Worm (Caenorhabditis elegans) whole organism, L1 larva: Measurements from ENCODE around the gene set-14.

Experiments
- C04F5.9 ChIP-seq: sonication (generic microtip); optimal IDR thresholded peaks from 2 replicates; lab custom pipeline; 2016; ENCODE audit warnings: missing genetic modification characterization, missing compliant biosample characterization
- C16A3.4 ChIP-seq: fragments of 150-350 bp; optimal IDR thresholded peaks from 2 replicates; lab custom pipeline; 2014; ENCODE audit warnings: missing biosample characterization, missing genetic modification characterization
- C34B4.2 ChIP-seq: sonication (generic microtip); optimal IDR thresholded peaks from 2 replicates; lab custom pipeline; 2017; ENCODE audit warnings: mild to moderate bottlenecking, missing genetic modification characterization, missing compliant biosample characterization
- blmp-1 ChIP-seq: fragments of 150-350 bp; optimal IDR thresholded peaks from 2 replicates; lab custom pipeline; 2014; ENCODE audit warnings: missing biosample characterization, missing genetic modification characterization
- ceh-82 ChIP-seq, 3 experiments: fragments of 150-350 bp in 1 of 3; sonication (generic microtip) in 2 of 3; optimal IDR thresholded peaks; 2 replicates each; lab custom pipeline; 2014 to 2017; ENCODE audit warnings: missing biosample characterization in 3 of 3, missing genetic modification characterization in 3 of 3
- ces-1 ChIP-seq: fragments of 150-350 bp; optimal IDR thresholded peaks from 2 replicates; lab custom pipeline; 2014; ENCODE audit warnings: missing biosample characterization, missing genetic modification reagents, missing genetic modification characterization
- dsc-1 ChIP-seq: sonication (generic microtip); optimal IDR thresholded peaks from 2 replicates; lab custom pipeline; 2016; ENCODE audit warnings: mild to moderate bottlenecking, missing genetic modification characterization, missing compliant biosample characterization
- efl-1 ChIP-seq, 4 experiments: fragments of 150-350 bp; optimal IDR thresholded peaks in 3 of 4; peaks in 1 of 4; 1 replicate in 1 of 4; 2 replicates in 3 of 4; lab custom pipeline; 2014; ENCODE audit warnings: missing biosample characterization in 2 of 4, missing genetic modification characterization in 2 of 4, missing genetic modification reagents in 2 of 4
- efl-3 ChIP-seq: fragments of 200-800 bp; sonication (Bioruptor generic); optimal IDR thresholded peaks from 2 replicates; lab custom pipeline; 2018; ENCODE audit warnings: mild to moderate bottlenecking, missing genetic modification characterization, missing compliant biosample characterization
- egl-13 ChIP-seq: sonication (generic microtip); optimal IDR thresholded peaks from 2 replicates; lab custom pipeline; 2016; ENCODE audit warnings: missing genotype, missing genetic modification reagents, missing genetic modification characterization, missing compliant biosample characterization
- egl-27 ChIP-seq, 2 experiments: fragments of 150-350 bp in 1 of 2; sonication (generic microtip); optimal IDR thresholded peaks; 3 replicates each; lab custom pipeline; 2017 to 2018; ENCODE audit warnings: missing biosample characterization in 2 of 2, missing genetic modification characterization in 2 of 2, missing genetic modification reagents in 2 of 2
- fkh-10 ChIP-seq: sonication (generic microtip); optimal IDR thresholded peaks from 2 replicates; lab custom pipeline; 2017; ENCODE audit warnings: missing biosample characterization, missing genetic modification reagents, missing genetic modification characterization
- fkh-8 ChIP-seq: sonication (generic microtip); optimal IDR thresholded peaks from 2 replicates; lab custom pipeline; 2016; ENCODE audit warnings: mild to moderate bottlenecking, missing genetic modification characterization, missing compliant biosample characterization
- hpl-2 ChIP-seq: fragments of 150-350 bp; optimal IDR thresholded peaks from 2 replicates; lab custom pipeline; 2014; ENCODE audit warnings: missing biosample characterization, missing genetic modification reagents, missing genetic modification characterization
- irx-1 ChIP-seq: sonication (generic microtip); optimal IDR thresholded peaks from 2 replicates; lab custom pipeline; 2016; ENCODE audit warnings: missing genetic modification characterization, missing compliant biosample characterization
- lin-14 ChIP-seq: fragments of 200-800 bp; sonication (Bioruptor generic); optimal IDR thresholded peaks from 2 replicates; lab custom pipeline; 2018; ENCODE audit warnings: mild to moderate bottlenecking, missing genetic modification characterization, moderate library complexity, missing compliant biosample characterization
- lin-35 ChIP-seq, 2 experiments: fragments of 150-350 bp; optimal IDR thresholded peaks; 2 replicates each; lab custom pipeline; 2014; ENCODE audit warnings: missing biosample characterization in 2 of 2, missing genetic modification characterization in 2 of 2, missing genetic modification reagents in 2 of 2
- lsy-2 ChIP-seq, 2 experiments: fragments of 150-350 bp; optimal IDR thresholded peaks; 2 replicates each; lab custom pipeline; 2014; ENCODE audit warnings: missing biosample characterization in 2 of 2, missing genetic modification characterization in 2 of 2
- mdl-1 ChIP-seq, 2 experiments: fragments of 150-350 bp; optimal IDR thresholded peaks; 2 replicates each; lab custom pipeline; 2014 to 2017; ENCODE audit warnings: missing biosample characterization in 2 of 2, missing genetic modification characterization in 2 of 2, inconsistent platforms in 1 of 2
- nhr-12 ChIP-seq: sonication (generic microtip); optimal IDR thresholded peaks from 2 replicates; lab custom pipeline; 2017; ENCODE audit warnings: missing biosample characterization, missing genetic modification characterization
- nhr-28 ChIP-seq: fragments of 150-350 bp; optimal IDR thresholded peaks from 2 replicates; lab custom pipeline; 2014; ENCODE audit warnings: missing biosample characterization, missing genetic modification characterization
- nhr-47 ChIP-seq: sonication (generic microtip); optimal IDR thresholded peaks from 2 replicates; lab custom pipeline; 2016; ENCODE audit warnings: mild to moderate bottlenecking, missing genetic modification characterization, moderate library complexity, missing compliant biosample characterization
- nhr-71 ChIP-seq: sonication (generic microtip); optimal IDR thresholded peaks from 2 replicates; lab custom pipeline; 2016; ENCODE audit warnings: mild to moderate bottlenecking, missing genetic modification characterization, moderate library complexity, missing compliant biosample characterization
- nhr-77 ChIP-seq: fragments of 150-350 bp; optimal IDR thresholded peaks from 2 replicates; lab custom pipeline; 2014; ENCODE audit warnings: missing biosample characterization, missing genetic modification characterization
- pag-3 ChIP-seq: sonication (generic microtip); optimal IDR thresholded peaks from 2 replicates; lab custom pipeline; 2017; ENCODE audit warnings: missing genetic modification characterization, mild to moderate bottlenecking, missing compliant biosample characterization, antibody characterized with exemption, borderline replicate concordance; ENCODE audit not compliant: insufficient read depth
- pqm-1 ChIP-seq: sonication (generic microtip); optimal IDR thresholded peaks from 3 replicates; lab custom pipeline; 2017; ENCODE audit warnings: missing biosample characterization, missing genetic modification characterization
- skn-1 ChIP-seq: fragments of 150-350 bp; optimal IDR thresholded peaks from 2 replicates; lab custom pipeline; 2014; ENCODE audit warnings: missing biosample characterization, missing genetic modification characterization
- snu-23 ChIP-seq: sonication (generic microtip); optimal IDR thresholded peaks from 2 replicates; lab custom pipeline; 2016; ENCODE audit warnings: missing genetic modification characterization, missing compliant biosample characterization
- sox-4 ChIP-seq: sonication (generic microtip); optimal IDR thresholded peaks from 2 replicates; lab custom pipeline; 2016; ENCODE audit warnings: missing genetic modification characterization, missing compliant biosample characterization
- sup-37 ChIP-seq: fragments of 200-800 bp; sonication (Bioruptor generic); optimal IDR thresholded peaks from 2 replicates; lab custom pipeline; 2018; ENCODE audit warnings: mild to moderate bottlenecking, missing genetic modification characterization, missing compliant biosample characterization
- swsn-7 ChIP-seq: sonication (generic microtip); optimal IDR thresholded peaks from 2 replicates; lab custom pipeline; 2016; ENCODE audit warnings: missing genetic modification characterization, missing compliant biosample characterization
- tbx-2 ChIP-seq: sonication (generic microtip); optimal IDR thresholded peaks from 2 replicates; lab custom pipeline; 2016; ENCODE audit warnings: missing genetic modification characterization, missing compliant biosample characterization
- unc-130 ChIP-seq: fragments of 150-350 bp; optimal IDR thresholded peaks from 2 replicates; lab custom pipeline; 2017; ENCODE audit warnings: missing biosample characterization, missing genetic modification characterization, inconsistent platforms
- unc-62 ChIP-seq: fragments of 150-350 bp; optimal IDR thresholded peaks from 2 replicates; lab custom pipeline; 2014; ENCODE audit warnings: missing biosample characterization, missing genetic modification reagents, missing genetic modification characterization
- unc-86 ChIP-seq: sonication (generic microtip); optimal IDR thresholded peaks from 2 replicates; lab custom pipeline; 2016; ENCODE audit warnings: missing genetic modification characterization, missing compliant biosample characterization
- vab-15 ChIP-seq: sonication (generic microtip); optimal IDR thresholded peaks from 2 replicates; lab custom pipeline; 2017; ENCODE audit warnings: missing genotype, mild to moderate bottlenecking, missing genetic modification characterization, missing compliant biosample characterization

Gene set-14

ce11 chrII:10753694-10754093 lies 42.4 kb downstream of the set-14 start:
- peak; percentile 94 for TF ChIP-seq fkh-10 (GFP tag; lab: Kevin White, UChicago)
- TF ChIP-seq C04F5.9 (tag; lab: Kevin White, UChicago) = no peak
- peak; percentile 40 for TF ChIP-seq lin-14 (GFP tag; lab: Kevin White, UChicago)
- TF ChIP-seq, all 84 proteins: peak for 2

ce11 chrII:10744801-10745200 lies 51.3 kb downstream of the set-14 start:
- peak in 1 of 2 experiments; percentile 41 for TF ChIP-seq lsy-2 (tag; optimal IDR thresholded peaks at IDR 0.05; lab: Kevin White, UChicago)
- peak; percentile 24 for TF ChIP-seq tbx-2 (tag; lab: Kevin White, UChicago)
- peak; percentile 34 for TF ChIP-seq dsc-1 (tag; lab: Kevin White, UChicago)
- TF ChIP-seq ceh-82 (tag; optimal IDR thresholded peaks at IDR 0.05; lab: Kevin White, UChicago) = peak; percentile 4 to 49 (median 8)
- no peak for TF ChIP-seq unc-62
- TF ChIP-seq unc-86 = peak; percentile 56
- no peak for TF ChIP-seq pqm-1 (tag; lab: Kevin White, UChicago)
- TF ChIP-seq lin-14 (GFP tag; lab: Kevin White, UChicago) = peak; percentile 79
- no peak for TF ChIP-seq efl-3 (GFP tag; lab: Kevin White, UChicago)
- no peak for TF ChIP-seq skn-1
- TF ChIP-seq pag-3 (tag; lab: Kevin White, UChicago) = no peak
- no peak for TF ChIP-seq blmp-1 (tag; lab: Kevin White, UChicago)
- peak; percentile 20 for TF ChIP-seq fkh-10 (GFP tag; lab: Kevin White, UChicago)
- peak; percentile 31 for TF ChIP-seq nhr-47 (tag; lab: Kevin White, UChicago)
- TF ChIP-seq sox-4 (tag; lab: Kevin White, UChicago) = no peak
- no peak for TF ChIP-seq sup-37 (GFP tag; lab: Kevin White, UChicago)
- peak in 1 of 2 experiments; percentile 34 for TF ChIP-seq lin-35 (GFP tag; optimal IDR thresholded peaks at IDR 0.05; lab: Kevin White, UChicago)
- TF ChIP-seq mdl-1 (tag; optimal IDR thresholded peaks at IDR 0.05; lab: Kevin White, UChicago) = no peak
- TF ChIP-seq ces-1 = no peak
- TF ChIP-seq egl-27 (tag; optimal IDR thresholded peaks at IDR 0.05; lab: Kevin White, UChicago) = no peak
- TF ChIP-seq C16A3.4 (tag; lab: Kevin White, UChicago) = no peak
- TF ChIP-seq egl-13 = peak; percentile 53
- no peak for TF ChIP-seq unc-130
- TF ChIP-seq hpl-2 (GFP tag; lab: Kevin White, UChicago) = no peak
- TF ChIP-seq snu-23 (GFP tag; lab: Kevin White, UChicago) = peak; percentile 15
- TF ChIP-seq nhr-28 (tag; lab: Kevin White, UChicago) = no peak
- TF ChIP-seq nhr-12 = no peak
- TF ChIP-seq efl-1 (optimal IDR thresholded peaks at IDR 0.05; lab: Kevin White, UChicago) = peak; percentile 20 to 48
- TF ChIP-seq efl-1 (GFP tag; optimal IDR thresholded peaks at IDR 0.05 in 1 of 2; lab: Kevin White, UChicago) = peak in 1 of 2 experiments; percentile 11
- TF ChIP-seq C34B4.2 (tag; lab: Kevin White, UChicago) = no peak
- no peak for TF ChIP-seq vab-15 (tag; lab: Kevin White, UChicago)
- TF ChIP-seq swsn-7 (tag; lab: Kevin White, UChicago) = peak; percentile 39
- no peak for TF ChIP-seq irx-1 (tag; lab: Kevin White, UChicago)
- TF ChIP-seq nhr-77 = no peak
- peak; percentile 39 for TF ChIP-seq nhr-71
- peak; percentile 69 for TF ChIP-seq fkh-8 (tag; lab: Kevin White, UChicago)
